Worm (Caenorhabditis elegans): ENCODE data around the gene T21E8.7.

- TF ChIP-seq ceh-39 (tag; optimal IDR thresholded peaks at IDR 0.05) (no peak), blmp-1 (tag; optimal IDR thresholded peaks at IDR 0.05) (no peak), ces-1 (GFP tag; optimal IDR thresholded peaks at IDR 0.05) (peak; percentile 1), mls-2 (tag; optimal IDR thresholded peaks at IDR 0.05) (no peak), elt-3 (tag; optimal IDR thresholded peaks at IDR 0.05) (no peak), pha-4 (tag; optimal IDR thresholded peaks at IDR 0.05) (no peak), unc-62 (GFP tag; optimal IDR thresholded peaks at IDR 0.05) (no peak), ztf-11 (tag; optimal IDR thresholded peaks at IDR 0.05) (no peak), sptf-1 (tag; optimal IDR thresholded peaks at IDR 0.05) (no peak), nhr-76 (tag; optimal IDR thresholded peaks at IDR 0.05) (no peak), nhr-12 (tag; optimal IDR thresholded peaks at IDR 0.05) (no peak), mab-5 (tag; optimal IDR thresholded peaks at IDR 0.05) (no peak)
These were observed 44.8 kb upstream of the T21E8.7 start, which contains the start of gene plc-1 for ce11 chrX:10838550-10838949.

Measured in whole organism, mixed stage, embryonic.